Fruit fly (Drosophila melanogaster) whole organism, embryonic: ENCODE results near the gene CG15332.
A peak's percentile ranks its signal among the peaks of the same experiment; 100 is the strongest.

Experiments used
- Abd-B ChIP-seq: fragments of 200-800 bp; sonication (Bioruptor generic); optimal IDR thresholded peaks from 2 replicates; lab custom pipeline; 2018; ENCODE audit warnings: missing biosample characterization, mild to moderate bottlenecking, missing genetic modification characterization, moderate library complexity
- Bdp1 ChIP-seq: fragments of 200-800 bp; sonication (Bioruptor generic); optimal IDR thresholded peaks from 3 replicates; lab custom pipeline; 2016; ENCODE audit warnings: missing biosample characterization, missing genetic modification characterization
- CG10147 ChIP-seq: fragments of 200-800 bp; sonication (Bioruptor generic); optimal IDR thresholded peaks from 2 replicates; lab custom pipeline; 2019; ENCODE audit warnings: missing biosample characterization, mild to moderate bottlenecking, missing genetic modification characterization, moderate library complexity
- CG11085 ChIP-seq: fragments of 200-800 bp; sonication (Bioruptor generic); IDR thresholded peaks from 2 replicates; pipeline ENCODE4 v1.3.6; 2022; ENCODE audit warnings: missing biosample characterization, missing genetic modification characterization
- CG12659 ChIP-seq: fragments of 200-800 bp; sonication (Bioruptor generic); optimal IDR thresholded peaks from 3 replicates; lab custom pipeline; 2017; ENCODE audit warnings: mild to moderate bottlenecking, missing biosample characterization, missing genetic modification reagents, missing genetic modification characterization
- CG14667 ChIP-seq: fragments of 200-800 bp; sonication (Bioruptor generic); IDR thresholded peaks from 2 replicates; pipeline ENCODE4 v1.3.6; 2022; ENCODE audit warnings: missing biosample characterization, missing genetic modification characterization
- CG14860 ChIP-seq: fragments of 200-800 bp; sonication (Bioruptor generic); IDR thresholded peaks from 3 replicates; pipeline ENCODE4 v1.3.6; 2022; ENCODE audit warnings: missing biosample characterization, missing genetic modification characterization; ENCODE audit not compliant: partially characterized antibody
- CG15601 ChIP-seq: fragments of 200-800 bp; sonication (Bioruptor generic); optimal IDR thresholded peaks from 3 replicates; lab custom pipeline; 2019; ENCODE audit warnings: missing biosample characterization, mild to moderate bottlenecking, missing genetic modification characterization, moderate library complexity
- CG18011 ChIP-seq: fragments of 200-800 bp; sonication (Bioruptor generic); optimal IDR thresholded peaks from 2 replicates; lab custom pipeline; 2017; ENCODE audit warnings: missing biosample characterization, missing genetic modification characterization, mild to moderate bottlenecking, moderate library complexity, missing genotype
- CG2202 ChIP-seq: fragments of 200-800 bp; sonication (Bioruptor generic); optimal IDR thresholded peaks from 2 replicates; lab custom pipeline; 2018; ENCODE audit warnings: missing biosample characterization, mild to moderate bottlenecking, missing genetic modification characterization
- CG2712 ChIP-seq: fragments of 200-800 bp; optimal IDR thresholded peaks from 3 replicates; lab custom pipeline; 2019; ENCODE audit warnings: missing biosample characterization, mild to moderate bottlenecking, missing genetic modification characterization, moderate library complexity
- CG43689 ChIP-seq: fragments of 200-800 bp; sonication (Bioruptor generic); IDR thresholded peaks from 2 replicates; pipeline ENCODE4 v1.3.6; 2022; ENCODE audit warnings: missing biosample characterization, missing genetic modification characterization
- CG4424 ChIP-seq: fragments of 200-800 bp; sonication (Bioruptor generic); optimal IDR thresholded peaks from 3 replicates; lab custom pipeline; 2016; ENCODE audit warnings: missing biosample characterization, missing genetic modification characterization
- CG4617 ChIP-seq: fragments of 200-800 bp; sonication (Bioruptor generic); optimal IDR thresholded peaks from 3 replicates; lab custom pipeline; 2016; ENCODE audit warnings: missing biosample characterization, missing genetic modification characterization, borderline replicate concordance
- CG4707 ChIP-seq: fragments of 200-800 bp; sonication (Bioruptor generic); optimal IDR thresholded peaks from 2 replicates; lab custom pipeline; 2018; ENCODE audit warnings: missing biosample characterization, mild to moderate bottlenecking, missing genetic modification characterization, moderate library complexity
- CG6654 ChIP-seq: fragments of 200-800 bp; sonication (Bioruptor generic); optimal IDR thresholded peaks from 2 replicates; lab custom pipeline; 2017; ENCODE audit warnings: missing biosample characterization, mild to moderate bottlenecking, missing genetic modification characterization
- CG6683 ChIP-seq: fragments of 200-800 bp; sonication (Bioruptor generic); optimal IDR thresholded peaks from 2 replicates; lab custom pipeline; 2017; ENCODE audit warnings: missing biosample characterization, mild to moderate bottlenecking, missing genetic modification characterization, missing genetic modification reagents
- CG7987 ChIP-seq: fragments of 200-800 bp; sonication (Bioruptor generic); optimal IDR thresholded peaks from 2 replicates; lab custom pipeline; 2018; ENCODE audit warnings: missing biosample characterization, mild to moderate bottlenecking, missing genetic modification characterization, moderate library complexity
- CG8359 ChIP-seq: fragments of 200-800 bp; sonication (Bioruptor generic); optimal IDR thresholded peaks from 2 replicates; lab custom pipeline; 2017; ENCODE audit warnings: missing biosample characterization, mild to moderate bottlenecking, missing genetic modification characterization, borderline replicate concordance
- Camta ChIP-seq: fragments of 200-800 bp; sonication (Bioruptor generic); optimal IDR thresholded peaks from 2 replicates; lab custom pipeline; 2016; ENCODE audit warnings: missing biosample characterization, missing genetic modification characterization
- Dfd ChIP-seq, 2 experiments: fragments of >200 bp; optimal IDR thresholded peaks; 2 replicates each; lab custom pipeline; 2017; ENCODE audit warnings: missing biosample characterization in 2 of 2, missing genetic modification characterization in 2 of 2
- Dip3 ChIP-seq: fragments of 200-800 bp; sonication (Bioruptor generic); optimal IDR thresholded peaks from 3 replicates; lab custom pipeline; 2016; ENCODE audit warnings: missing biosample characterization, missing genetic modification characterization
- Lhr ChIP-seq: fragments of 200-800 bp; sonication (Bioruptor generic); optimal IDR thresholded peaks from 3 replicates; lab custom pipeline; 2017; ENCODE audit warnings: mild to moderate bottlenecking, missing biosample characterization, missing genetic modification reagents, missing genetic modification characterization
- Meics ChIP-seq: fragments of 200-800 bp; sonication (Bioruptor generic); optimal IDR thresholded peaks from 2 replicates; lab custom pipeline; 2017; ENCODE audit warnings: missing biosample characterization, mild to moderate bottlenecking, missing genetic modification characterization
- Myb ChIP-seq: fragments of 200-800 bp; sonication (Bioruptor generic); optimal IDR thresholded peaks from 2 replicates; lab custom pipeline; 2016; ENCODE audit warnings: missing biosample characterization, missing genetic modification characterization
- NC2β ChIP-seq: fragments of 200-800 bp; sonication (Bioruptor generic); optimal IDR thresholded peaks from 2 replicates; lab custom pipeline; 2016; ENCODE audit warnings: missing biosample characterization, missing genetic modification characterization
- Neu2 ChIP-seq: fragments of 200-800 bp; sonication (Bioruptor generic); optimal IDR thresholded peaks from 3 replicates; lab custom pipeline; 2016; ENCODE audit warnings: missing biosample characterization, missing genetic modification characterization, borderline replicate concordance
- az2 ChIP-seq: fragments of 200-800 bp; sonication (Bioruptor generic); optimal IDR thresholded peaks from 3 replicates; lab custom pipeline; 2016; ENCODE audit warnings: missing biosample characterization, missing genetic modification characterization
- bab2 ChIP-seq: fragments of 200-800 bp; sonication (Bioruptor generic); optimal IDR thresholded peaks from 2 replicates; lab custom pipeline; 2016; ENCODE audit warnings: missing biosample characterization, missing genetic modification characterization
- bsh ChIP-seq, 2 experiments: fragments of 200-800 bp; sonication (Bioruptor generic); optimal IDR thresholded peaks; 2 replicates each; lab custom pipeline; 2017 to 2018; ENCODE audit warnings: mild to moderate bottlenecking in 2 of 2, missing biosample characterization in 2 of 2, missing genetic modification characterization in 2 of 2, moderate library complexity in 1 of 2
- croc ChIP-seq: fragments of 200-800 bp; sonication (Bioruptor generic); conservative IDR thresholded peaks from 3 replicates; pipeline ENCODE4 v1.3.6; 2022; ENCODE audit warnings: missing biosample characterization, missing genetic modification characterization
- crp ChIP-seq, 2 experiments: fragments of 200-800 bp; sonication (Bioruptor generic); optimal IDR thresholded peaks; 2 replicates in 1 of 2; 3 replicates in 1 of 2; lab custom pipeline; 2017; ENCODE audit warnings: missing biosample characterization in 2 of 2, missing genetic modification characterization in 2 of 2, mild to moderate bottlenecking in 1 of 2, moderate library complexity in 1 of 2
- emc ChIP-seq: fragments of 200-800 bp; sonication (Bioruptor generic); optimal IDR thresholded peaks from 2 replicates; lab custom pipeline; 2016; ENCODE audit warnings: missing biosample characterization, missing genetic modification characterization
- fru ChIP-seq: fragments of >200 bp; optimal IDR thresholded peaks from 2 replicates; lab custom pipeline; 2017
- hbn ChIP-seq: fragments of 200-800 bp; sonication (Bioruptor generic); IDR thresholded peaks from 2 replicates; pipeline ENCODE4 v1.3.6; 2022; ENCODE audit warnings: missing biosample characterization, missing genetic modification characterization; ENCODE audit not compliant: partially characterized antibody
- org-1 ChIP-seq: fragments of 200-800 bp; sonication (Bioruptor generic); optimal IDR thresholded peaks from 2 replicates; lab custom pipeline; 2017; ENCODE audit warnings: missing biosample characterization, missing genetic modification characterization
- prd ChIP-seq, 3 experiments: fragments of >200 bp in 2 of 3; fragments of 200-800 bp in 1 of 3; sonication (Bioruptor generic) in 1 of 3; optimal IDR thresholded peaks in 2 of 3; IDR thresholded peaks in 1 of 3; 2 replicates in 2 of 3; 3 replicates in 1 of 3; pipeline versions ENCODE4 v1.3.6 to Lab custom; 2017 to 2022; ENCODE audit warnings: missing biosample characterization in 1 of 3, missing genetic modification characterization in 1 of 3
- pros ChIP-seq: fragments of 200-800 bp; sonication (Bioruptor generic); optimal IDR thresholded peaks from 3 replicates; lab custom pipeline; 2019; ENCODE audit warnings: missing biosample characterization, mild to moderate bottlenecking, missing genetic modification characterization, moderate library complexity
- pum ChIP-seq: fragments of 200-800 bp; sonication (Bioruptor generic); optimal IDR thresholded peaks from 2 replicates; lab custom pipeline; 2016; ENCODE audit warnings: missing biosample characterization, missing genetic modification characterization
- rib ChIP-seq: fragments of 200-800 bp; sonication (Bioruptor generic); IDR thresholded peaks from 2 replicates; pipeline ENCODE4 v1.3.6; 2022; ENCODE audit warnings: missing biosample characterization, missing genetic modification characterization
- schlank ChIP-seq: fragments of 200-800 bp; sonication (Bioruptor generic); optimal IDR thresholded peaks from 2 replicates; lab custom pipeline; 2018; ENCODE audit warnings: missing biosample characterization, mild to moderate bottlenecking, missing genetic modification characterization
- sens ChIP-seq: fragments of 200-800 bp; sonication (Bioruptor generic); peaks from one replicate; lab custom pipeline; 2016; ENCODE audit warnings: missing biosample characterization, missing genetic modification characterization
- seq ChIP-seq: fragments of 200-800 bp; sonication (Bioruptor generic); IDR thresholded peaks from 2 replicates; pipeline ENCODE4 v1.3.6; 2022; ENCODE audit warnings: missing biosample characterization, missing genetic modification characterization
- sima ChIP-seq: fragments of 200-800 bp; sonication (Bioruptor generic); optimal IDR thresholded peaks from 2 replicates; lab custom pipeline; 2016; ENCODE audit warnings: missing biosample characterization, missing genetic modification characterization
- tap ChIP-seq: fragments of 200-800 bp; optimal IDR thresholded peaks from 3 replicates; lab custom pipeline; 2019; ENCODE audit warnings: missing biosample characterization, mild to moderate bottlenecking, missing genetic modification characterization, moderate library complexity
- tll ChIP-seq, 2 experiments: fragments of 200-800 bp in 1 of 2; fragments of >200 bp in 1 of 2; sonication (Bioruptor generic) in 1 of 2; optimal IDR thresholded peaks; 2 replicates each; lab custom pipeline; 2017 to 2019; ENCODE audit warnings: missing biosample characterization in 2 of 2, missing genetic modification characterization in 2 of 2, mild to moderate bottlenecking in 1 of 2, moderate library complexity in 1 of 2
- vnd ChIP-seq: fragments of 200-800 bp; sonication (Bioruptor generic); IDR thresholded peaks from 3 replicates; pipeline ENCODE4 v1.3.6; 2022; ENCODE audit warnings: missing biosample characterization, missing genetic modification characterization; ENCODE audit not compliant: partially characterized antibody
- vvl ChIP-seq: fragments of 200-800 bp; sonication (Bioruptor generic); IDR thresholded peaks from 2 replicates; pipeline ENCODE4 v1.3.6; 2022; ENCODE audit warnings: missing biosample characterization, missing genetic modification characterization

Gene CG15332

DNA sequence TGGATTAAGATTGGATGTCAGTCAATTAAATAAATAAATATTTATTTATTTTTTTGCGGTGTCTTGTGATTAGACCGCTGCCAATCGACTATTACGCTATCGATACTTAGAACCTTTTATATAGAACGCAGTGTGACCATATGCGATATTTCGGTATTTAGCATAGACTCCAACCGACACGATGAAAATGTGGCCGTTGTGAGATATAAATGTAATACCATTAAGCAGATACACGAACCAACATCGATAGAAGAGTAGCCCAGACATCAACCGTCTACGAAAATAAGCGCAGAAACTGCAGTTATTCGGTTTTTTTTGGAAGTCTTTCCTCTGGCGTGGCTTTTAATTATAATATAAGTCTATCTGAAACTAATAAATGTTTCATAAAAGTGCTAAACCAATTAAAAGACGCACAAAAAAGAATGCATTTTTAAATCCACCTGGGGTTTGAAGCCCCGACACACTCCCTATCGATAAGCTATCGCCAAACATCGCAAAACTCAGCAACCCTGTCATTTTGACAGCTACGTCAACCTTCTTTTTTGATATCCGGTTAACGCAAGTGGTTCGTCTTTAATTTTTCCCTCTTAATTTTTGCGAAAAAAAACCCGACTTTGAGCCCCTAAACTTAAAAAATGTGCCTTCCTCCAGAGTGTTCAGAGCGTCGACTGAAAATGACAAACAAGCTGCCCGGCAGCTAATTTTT is 22.4 kb downstream of the CG15332 start, which contains the start of the genes Dhdds and RpS14a (continued):
- TF ChIP-seq CG8359 (GFP tag; lab: Kevin White, UChicago) (peak; percentile 6), schlank (tag; lab: Kevin White, UChicago) (no peak), bab2 (GFP tag; lab: Kevin White, UChicago) (no peak), CG14860 (peak; percentile 48; the same call in 2 of the 3 replicates), CG2712 (tag; lab: Kevin White, UChicago) (peak; percentile 66), sima (GFP tag; lab: Kevin White, UChicago) (no peak), Camta (GFP tag; lab: Kevin White, UChicago) (peak; percentile 59), rib (GFP tag; lab: Robert Waterston, UW) (no peak), bsh (GFP tag; optimal IDR thresholded peaks at IDR 0.05; lab: Kevin White, UChicago) (peak in 1 of 2 experiments; percentile 25), Dfd (GFP tag; optimal IDR thresholded peaks at IDR 0.05; lab: Kevin White, UChicago) (no peak), fru (lab: Kevin White, UChicago) (no peak), vnd (peak; percentile 75), Bdp1 (GFP tag; lab: Kevin White, UChicago) (peak; percentile 24), tll (GFP tag; optimal IDR thresholded peaks at IDR 0.05; lab: Kevin White, UChicago) (peak; percentile 19 to 85), seq (GFP tag; lab: Robert Waterston, UW) (peak; percentile 9; the same call in 1 of the 2 replicates), org-1 (GFP tag; lab: Kevin White, UChicago) (peak; percentile 54), croc (no peak), Lhr (GFP tag; lab: Kevin White, UChicago) (peak; percentile 90), CG6654 (GFP tag; lab: Kevin White, UChicago) (peak; percentile 8), CG18011 (peak; percentile 42), CG4707 (GFP tag; lab: Kevin White, UChicago) (peak; percentile 38), hbn (GFP tag; lab: Robert Waterston, UW) (peak; percentile 65; the same call in 1 of the 2 replicates), sens (peak; percentile 89), Myb (GFP tag; lab: Kevin White, UChicago) (peak; percentile 50), NC2β (peak; percentile 88), CG2202 (peak; percentile 26), CG12659 (GFP tag; lab: Kevin White, UChicago) (peak; percentile 86), CG7987 (GFP tag; lab: Kevin White, UChicago) (peak; percentile 64), CG4617 (GFP tag; lab: Kevin White, UChicago) (peak; percentile 6), CG11085 (GFP tag; lab: Robert Waterston, UW) (no peak), Meics (peak; percentile 80), CG43689 (GFP tag; lab: Robert Waterston, UW) (no peak), emc (GFP tag; lab: Kevin White, UChicago) (peak; percentile 40), crp (GFP tag; optimal IDR thresholded peaks at IDR 0.05; lab: Kevin White, UChicago) (peak in 1 of 2 experiments; percentile 47), CG4424 (GFP tag; lab: Kevin White, UChicago) (peak; percentile 77), CG14667 (GFP tag; lab: Robert Waterston, UW) (no peak), Abd-B (no peak), Dip3 (no peak), prd (optimal IDR thresholded peaks at IDR 0.05; lab: Kevin White, UChicago) (no peak), prd (GFP tag; IDR thresholded peaks at IDR 0.05; lab: Robert Waterston, UW) (peak; percentile 5; the same call in 1 of the 3 replicates), az2 (GFP tag; lab: Kevin White, UChicago) (peak; percentile 17), CG6683 (GFP tag; lab: Kevin White, UChicago) (no peak), CG10147 (GFP tag; lab: Kevin White, UChicago) (peak; percentile 72), CG15601 (tag; lab: Kevin White, UChicago) (peak; percentile 74), vvl (peak; percentile 17; the same call in 1 of the 2 replicates), tap (tag; lab: Kevin White, UChicago) (no peak), pros (no peak), pum (no peak), Neu2 (no peak)
